Fruit fly (Drosophila melanogaster): ENCODE measurements around the gene CG32727.

DNA sequence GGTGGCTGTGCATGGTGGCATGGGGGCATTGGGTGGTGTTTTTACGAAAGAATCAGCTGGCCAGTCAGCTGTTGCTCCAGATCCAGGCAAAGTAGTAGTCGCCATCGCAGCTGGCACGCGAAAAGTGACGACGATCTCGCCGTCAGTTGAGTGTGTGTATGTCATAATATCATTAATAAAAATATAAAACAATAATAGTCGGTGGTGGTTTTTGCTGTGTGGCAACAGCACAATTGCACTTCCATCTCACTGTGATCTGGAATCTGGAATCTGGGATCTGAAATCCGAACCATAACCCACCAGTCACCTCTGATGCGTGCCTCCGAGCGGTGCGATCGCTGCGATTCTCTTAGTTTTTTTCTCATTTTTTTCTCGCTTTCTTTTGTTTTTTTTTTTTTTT lies 11.3 kb downstream of the CG32727 start, which contains the start of gene rumpel:
- TF ChIP-seq psq (GFP tag; optimal IDR thresholded peaks at IDR 0.05), result no peak
- no peak for TF ChIP-seq pan (optimal IDR thresholded peaks at IDR 0.05)
- TF ChIP-seq Jra (GFP tag; optimal IDR thresholded peaks at IDR 0.05), result no peak
- no peak for TF ChIP-seq Dfd (GFP tag; optimal IDR thresholded peaks at IDR 0.05)
- no peak for TF ChIP-seq dsf (GFP tag; optimal IDR thresholded peaks at IDR 0.05; ENCODE audit: borderline replicate concordance)
- TF ChIP-seq fru (GFP tag; optimal IDR thresholded peaks at IDR 0.05), result no peak
- no peak for TF ChIP-seq GATAd (GFP tag; optimal IDR thresholded peaks at IDR 0.05)
- no peak for TF ChIP-seq Abd-B (GFP tag; optimal IDR thresholded peaks at IDR 0.05)
